Fruit fly (Drosophila melanogaster): Measurements from ENCODE around the gene tow.
A peak's percentile ranks its signal among the peaks of the same experiment; 100 is the strongest.

DNA sequence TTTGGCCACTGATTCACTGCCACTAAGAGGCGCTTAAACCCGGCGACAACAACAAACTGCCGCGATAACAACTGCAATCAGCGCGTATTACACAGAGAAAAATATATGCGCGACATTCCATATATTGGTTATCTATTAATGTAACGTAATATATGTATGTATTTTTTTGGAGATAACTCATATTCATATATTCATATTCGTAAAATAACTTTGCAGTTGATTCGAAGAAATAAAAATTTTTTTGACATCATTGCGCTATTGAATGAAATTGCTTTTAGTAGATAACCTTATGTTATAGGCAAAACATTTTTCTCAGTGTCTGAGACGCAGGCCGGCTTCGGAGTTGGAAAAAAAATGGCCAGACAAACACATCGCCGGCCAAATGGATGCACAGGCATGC, 54.3 kb downstream of the tow start:
- TF ChIP-seq D1 (tag; optimal IDR thresholded peaks at IDR 0.05) (no peak), CG4496 (GFP tag; IDR thresholded peaks at IDR 0.05) (peak; percentile 59; the same call in 1 of the 3 replicates), CG10348 (GFP tag; IDR thresholded peaks at IDR 0.05) (no peak), CG15710 (tag; optimal IDR thresholded peaks at IDR 0.05) (peak; percentile 28), Pif1A (GFP tag; optimal IDR thresholded peaks at IDR 0.05) (peak; percentile 47), CG8159 (tag; optimal IDR thresholded peaks at IDR 0.05) (peak; percentile 56), EcR (GFP tag; optimal IDR thresholded peaks at IDR 0.05) (no peak), CG12605 (GFP tag; IDR thresholded peaks at IDR 0.05) (no peak), Pif1B (GFP tag; optimal IDR thresholded peaks at IDR 0.05) (no peak), CG8301 (tag; optimal IDR thresholded peaks at IDR 0.05) (peak; percentile 59), CG17806 (tag; optimal IDR thresholded peaks at IDR 0.05) (peak; percentile 20), CG9948 (tag; optimal IDR thresholded peaks at IDR 0.05) (peak; percentile 29)

Measured in whole organism, pupa.